Fruit fly (Drosophila melanogaster) whole organism, embryonic: ENCODE results near the gene ath.

Experiments
- B-H2 ChIP-seq: fragments of 200-800 bp; sonication (Bioruptor generic); optimal IDR thresholded peaks from 2 replicates; lab custom pipeline; 2018; ENCODE audit warnings: missing biosample characterization, mild to moderate bottlenecking, missing genetic modification characterization
- CG1024 ChIP-seq: fragments of 200-800 bp; sonication (Bioruptor generic); IDR thresholded peaks from 2 replicates; pipeline ENCODE4 v1.3.6; 2022; ENCODE audit warnings: missing biosample characterization, missing genetic modification characterization
- CG10274 ChIP-seq: fragments of 200-800 bp; sonication (Bioruptor generic); optimal IDR thresholded peaks from 3 replicates; lab custom pipeline; 2017; ENCODE audit warnings: missing biosample characterization, mild to moderate bottlenecking, missing genetic modification characterization
- CG11504 ChIP-seq: fragments of 200-800 bp; sonication (Bioruptor generic); optimal IDR thresholded peaks from 3 replicates; lab custom pipeline; 2019; ENCODE audit warnings: missing biosample characterization, mild to moderate bottlenecking, missing genetic modification characterization, moderate library complexity
- CG12942 ChIP-seq: fragments of 200-800 bp; sonication (Bioruptor generic); optimal IDR thresholded peaks from 3 replicates; lab custom pipeline; 2016; ENCODE audit warnings: missing biosample characterization, missing genetic modification characterization
- CG15073 ChIP-seq: fragments of 200-800 bp; sonication (Bioruptor generic); optimal IDR thresholded peaks from 2 replicates; lab custom pipeline; 2016; ENCODE audit warnings: missing biosample characterization, missing genetic modification characterization
- CG15269 ChIP-seq: fragments of 200-800 bp; sonication (Bioruptor generic); optimal IDR thresholded peaks from 2 replicates; lab custom pipeline; 2018; ENCODE audit warnings: missing biosample characterization, mild to moderate bottlenecking, missing genetic modification characterization, moderate library complexity
- CG1529 ChIP-seq: fragments of 200-800 bp; sonication (Bioruptor generic); optimal IDR thresholded peaks from 3 replicates; lab custom pipeline; 2018; ENCODE audit warnings: missing biosample characterization, missing genetic modification characterization
- CG1603 ChIP-seq: fragments of 200-800 bp; sonication (Bioruptor generic); optimal IDR thresholded peaks from 2 replicates; lab custom pipeline; 2019; ENCODE audit warnings: missing biosample characterization, mild to moderate bottlenecking, missing genetic modification characterization, moderate library complexity
- CG17802 ChIP-seq: fragments of 200-800 bp; sonication (Bioruptor generic); optimal IDR thresholded peaks from 2 replicates; lab custom pipeline; 2018; ENCODE audit warnings: missing biosample characterization, mild to moderate bottlenecking, missing genetic modification characterization, moderate library complexity
- CG18599 ChIP-seq: fragments of 200-800 bp; sonication (Bioruptor generic); optimal IDR thresholded peaks from 3 replicates; lab custom pipeline; 2017; ENCODE audit warnings: missing biosample characterization, missing genetic modification characterization, mild to moderate bottlenecking, moderate library complexity, missing genetic modification reagents
- CG2875 ChIP-seq: fragments of 200-800 bp; sonication (Bioruptor generic); optimal IDR thresholded peaks from 2 replicates; lab custom pipeline; 2017; ENCODE audit warnings: missing biosample characterization, mild to moderate bottlenecking, missing genetic modification characterization, missing genetic modification reagents
- CG2889 ChIP-seq: fragments of 200-800 bp; sonication (Bioruptor generic); IDR thresholded peaks from 3 replicates; pipeline ENCODE4 v1.3.6; 2022; ENCODE audit warnings: missing biosample characterization, missing genetic modification characterization
- CG3407 ChIP-seq: fragments of 200-800 bp; sonication (Bioruptor generic); optimal IDR thresholded peaks from 2 replicates; lab custom pipeline; 2018; ENCODE audit warnings: missing biosample characterization, mild to moderate bottlenecking, missing genetic modification characterization
- CG34224 ChIP-seq: fragments of 200-800 bp; sonication (Bioruptor generic); IDR thresholded peaks from 3 replicates; pipeline ENCODE4 v1.3.6; 2022; ENCODE audit warnings: missing biosample characterization, missing genetic modification characterization; ENCODE audit not compliant: partially characterized antibody
- CG34422 ChIP-seq: fragments of 200-800 bp; sonication (Bioruptor generic); IDR thresholded peaks from 3 replicates; pipeline ENCODE4 v1.3.6; 2022; ENCODE audit warnings: missing biosample characterization, missing genetic modification characterization
- CG4328 ChIP-seq: fragments of 200-800 bp; sonication (Bioruptor generic); optimal IDR thresholded peaks from 3 replicates; lab custom pipeline; 2017; ENCODE audit warnings: missing biosample characterization, missing genetic modification reagents, missing genetic modification characterization
- CG5953 ChIP-seq: fragments of 200-800 bp; sonication (Bioruptor generic); IDR thresholded peaks from 2 replicates; pipeline ENCODE4 v1.3.6; 2022; ENCODE audit warnings: missing biosample characterization, missing genetic modification characterization
- CG6854 ChIP-seq: fragments of 200-800 bp; sonication (Bioruptor generic); optimal IDR thresholded peaks from 3 replicates; lab custom pipeline; 2017; ENCODE audit warnings: missing biosample characterization, mild to moderate bottlenecking, missing genetic modification characterization
- CG7357 ChIP-seq: fragments of 200-800 bp; sonication (Bioruptor generic); IDR thresholded peaks from 3 replicates; pipeline ENCODE4 v1.3.6; 2022; ENCODE audit warnings: missing biosample characterization, missing genetic modification characterization
- CG8944 ChIP-seq: fragments of 200-800 bp; sonication (Bioruptor generic); optimal IDR thresholded peaks from 3 replicates; lab custom pipeline; 2016; ENCODE audit warnings: missing biosample characterization, missing genetic modification characterization
- Dad ChIP-seq: fragments of 200-800 bp; sonication (Bioruptor generic); optimal IDR thresholded peaks from 3 replicates; lab custom pipeline; 2016; ENCODE audit warnings: missing biosample characterization, missing genetic modification characterization
- Dip2 ChIP-seq: fragments of 200-800 bp; sonication (Bioruptor generic); IDR thresholded peaks from 2 replicates; pipeline ENCODE4 v1.3.6; 2022; ENCODE audit warnings: missing biosample characterization, missing genetic modification characterization
- GATAe ChIP-seq: fragments of 200-800 bp; sonication (Bioruptor generic); conservative IDR thresholded peaks from 2 replicates; pipeline ENCODE4 v1.3.6; 2022; ENCODE audit warnings: missing biosample characterization, missing genetic modification characterization
- Hey ChIP-seq: fragments of 200-800 bp; sonication (Bioruptor generic); optimal IDR thresholded peaks from 3 replicates; lab custom pipeline; 2018; ENCODE audit warnings: missing biosample characterization, mild to moderate bottlenecking, missing genetic modification characterization
- MESR4 ChIP-seq: fragments of 200-800 bp; sonication (Bioruptor generic); optimal IDR thresholded peaks from 2 replicates; lab custom pipeline; 2018; ENCODE audit warnings: missing biosample characterization, mild to moderate bottlenecking, missing genetic modification characterization, moderate library complexity
- Mad ChIP-seq: fragments of 200-800 bp; sonication (Bioruptor generic); optimal IDR thresholded peaks from 2 replicates; lab custom pipeline; 2016; ENCODE audit warnings: missing biosample characterization, missing genetic modification characterization
- Rx ChIP-seq: fragments of 200-800 bp; sonication (Bioruptor generic); IDR thresholded peaks from 2 replicates; pipeline ENCODE4 v1.3.6; 2022; ENCODE audit warnings: missing biosample characterization, missing genetic modification characterization
- Spps ChIP-seq: fragments of 200-800 bp; sonication (Bioruptor generic); optimal IDR thresholded peaks from 2 replicates; lab custom pipeline; 2018; ENCODE audit warnings: missing biosample characterization, mild to moderate bottlenecking, missing genetic modification characterization
- Sry-β ChIP-seq: fragments of 200-800 bp; sonication (Bioruptor generic); optimal IDR thresholded peaks from 2 replicates; lab custom pipeline; 2018; ENCODE audit warnings: missing biosample characterization, mild to moderate bottlenecking, missing genetic modification characterization, moderate library complexity
- ap ChIP-seq: fragments of 200-800 bp; sonication (Bioruptor generic); IDR thresholded peaks from 2 replicates; pipeline ENCODE4 v1.3.6; 2022; ENCODE audit warnings: missing biosample characterization, missing genetic modification characterization
- ato ChIP-seq: fragments of 200-800 bp; sonication (Bioruptor generic); IDR thresholded peaks from 2 replicates; pipeline ENCODE4 v1.3.6; 2022; ENCODE audit warnings: missing biosample characterization, missing genetic modification characterization; ENCODE audit not compliant: partially characterized antibody
- az2 ChIP-seq: fragments of 200-800 bp; sonication (Bioruptor generic); optimal IDR thresholded peaks from 3 replicates; lab custom pipeline; 2016; ENCODE audit warnings: missing biosample characterization, missing genetic modification characterization
- chn ChIP-seq: fragments of 200-800 bp; sonication (Bioruptor generic); optimal IDR thresholded peaks from 2 replicates; lab custom pipeline; 2016; ENCODE audit warnings: missing biosample characterization, missing genetic modification characterization
- corto ChIP-seq: fragments of 200-800 bp; sonication (Bioruptor generic); optimal IDR thresholded peaks from 2 replicates; lab custom pipeline; 2016; ENCODE audit warnings: missing biosample characterization, mild to moderate bottlenecking, missing genetic modification characterization, moderate library complexity
- esg ChIP-seq: fragments of 200-800 bp; sonication (Bioruptor generic); conservative IDR thresholded peaks from 2 replicates; pipeline ENCODE4 v1.3.6; 2022; ENCODE audit warnings: missing biosample characterization, missing genetic modification characterization
- grn ChIP-seq: fragments of 200-800 bp; sonication (Bioruptor generic); optimal IDR thresholded peaks from 3 replicates; lab custom pipeline; 2017; ENCODE audit warnings: missing biosample characterization, missing genetic modification characterization
- ken ChIP-seq: fragments of 200-800 bp; sonication (Bioruptor generic); IDR thresholded peaks from 3 replicates; pipeline ENCODE4 v1.3.6; 2022; ENCODE audit warnings: missing biosample characterization, missing genetic modification characterization
- kni ChIP-seq: fragments of 200-800 bp; sonication (Bioruptor generic); optimal IDR thresholded peaks from 3 replicates; lab custom pipeline; 2017; ENCODE audit warnings: mild to moderate bottlenecking, missing biosample characterization, missing genetic modification reagents, missing genetic modification characterization
- oc ChIP-seq: fragments of 200-800 bp; sonication (Bioruptor generic); optimal IDR thresholded peaks from 2 replicates; lab custom pipeline; 2018; ENCODE audit warnings: missing biosample characterization, mild to moderate bottlenecking, missing genetic modification characterization, moderate library complexity
- pzg ChIP-seq: fragments of 200-800 bp; sonication (Bioruptor generic); optimal IDR thresholded peaks from 3 replicates; lab custom pipeline; 2018; ENCODE audit warnings: missing biosample characterization, mild to moderate bottlenecking, missing genetic modification characterization, moderate library complexity
- rib ChIP-seq: fragments of 200-800 bp; sonication (Bioruptor generic); IDR thresholded peaks from 2 replicates; pipeline ENCODE4 v1.3.6; 2022; ENCODE audit warnings: missing biosample characterization, missing genetic modification characterization
- sc ChIP-seq, 3 experiments: fragments of >200 bp in 2 of 3; fragments of 200-800 bp in 1 of 3; sonication (Bioruptor generic) in 1 of 3; optimal IDR thresholded peaks; 2 replicates in 2 of 3; 3 replicates in 1 of 3; lab custom pipeline; 2017; ENCODE audit warnings: mild to moderate bottlenecking in 1 of 3, missing biosample characterization in 1 of 3, missing genetic modification characterization in 1 of 3, missing genetic modification reagents in 1 of 3
- seq ChIP-seq: fragments of 200-800 bp; sonication (Bioruptor generic); IDR thresholded peaks from 2 replicates; pipeline ENCODE4 v1.3.6; 2022; ENCODE audit warnings: missing biosample characterization, missing genetic modification characterization
- slbo ChIP-seq: fragments of 200-800 bp; sonication (Bioruptor generic); IDR thresholded peaks from 2 replicates; pipeline ENCODE4 v1.3.6; 2022; ENCODE audit warnings: missing biosample characterization, missing genetic modification characterization
- so ChIP-seq: fragments of 200-800 bp; sonication (Bioruptor generic); IDR thresholded peaks from 3 replicates; pipeline ENCODE4 v1.3.6; 2022; ENCODE audit warnings: missing biosample characterization, missing genetic modification characterization
- ssp ChIP-seq: fragments of 200-800 bp; sonication (Bioruptor generic); IDR thresholded peaks from 2 replicates; pipeline ENCODE4 v1.3.6; 2022; ENCODE audit warnings: missing biosample characterization, missing genetic modification characterization
- trem ChIP-seq: fragments of 200-800 bp; optimal IDR thresholded peaks from 3 replicates; lab custom pipeline; 2019; ENCODE audit warnings: missing biosample characterization, mild to moderate bottlenecking, missing genetic modification characterization, moderate library complexity
- vvl ChIP-seq: fragments of 200-800 bp; sonication (Bioruptor generic); IDR thresholded peaks from 2 replicates; pipeline ENCODE4 v1.3.6; 2022; ENCODE audit warnings: missing biosample characterization, missing genetic modification characterization
- wor ChIP-seq: fragments of 200-800 bp; sonication (Bioruptor generic); IDR thresholded peaks from 2 replicates; pipeline ENCODE4 v1.3.6; 2022; ENCODE audit warnings: missing biosample characterization, missing genetic modification characterization

Gene ath

DNA sequence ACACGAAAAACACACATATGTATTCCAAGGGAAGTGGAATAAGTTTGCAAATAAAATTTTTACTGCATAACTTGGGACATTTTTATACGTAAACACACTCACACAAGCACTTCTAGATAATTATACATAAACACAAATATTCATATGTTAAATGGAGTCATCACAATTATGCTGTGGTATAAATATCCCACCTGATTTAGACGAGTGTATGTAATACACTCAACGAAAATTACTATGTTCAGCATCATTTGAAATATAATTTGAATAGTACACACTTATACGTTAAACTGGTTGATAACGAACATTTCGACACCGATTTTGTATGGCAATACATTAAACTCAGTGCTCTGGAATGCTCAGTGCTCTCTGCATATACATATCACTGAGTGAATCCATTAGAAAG is 20.1 kb downstream of the ath start (continued):
- TF ChIP-seq CG1529 (GFP tag; lab: Kevin White, UChicago) (no peak), slbo (GFP tag; lab: Robert Waterston, UW) (peak; percentile 42; the same call in 1 of the 2 replicates), CG4328 (GFP tag; lab: Kevin White, UChicago) (peak; percentile 26), kni (GFP tag; lab: Kevin White, UChicago) (peak; percentile 31), CG15269 (tag; lab: Kevin White, UChicago) (peak; percentile 9)

- TF ChIP-seq vvl (GFP tag; lab: Robert Waterston, UW), result no peak
- peak; percentile 89 for TF ChIP-seq ssp (GFP tag; lab: Robert Waterston, UW)
- no peak for TF ChIP-seq B-H2 (GFP tag; lab: Kevin White, UChicago)
- TF ChIP-seq ap (GFP tag; lab: Robert Waterston, UW), result no peak
- no peak for TF ChIP-seq CG2875 (GFP tag; lab: Kevin White, UChicago)
- no peak for TF ChIP-seq ken (GFP tag; lab: Robert Waterston, UW)
- peak; percentile 67 for TF ChIP-seq MESR4 (GFP tag; lab: Kevin White, UChicago)
- no peak for TF ChIP-seq CG5953 (GFP tag; lab: Robert Waterston, UW)
- TF ChIP-seq CG10274 (GFP tag; lab: Kevin White, UChicago), result no peak
- TF ChIP-seq CG8944 (GFP tag; lab: Kevin White, UChicago), result no peak
- TF ChIP-seq CG11504 (tag; lab: Kevin White, UChicago), result no peak
- TF ChIP-seq sc (optimal IDR thresholded peaks at IDR 0.05; lab: Kevin White, UChicago), result no peak
- no peak for TF ChIP-seq sc (GFP tag; optimal IDR thresholded peaks at IDR 0.05; lab: Kevin White, UChicago)
- TF ChIP-seq Rx (GFP tag; lab: Robert Waterston, UW), result no peak
- TF ChIP-seq Dad, result no peak
- no peak for TF ChIP-seq esg
- TF ChIP-seq GATAe (GFP tag; lab: Robert Waterston, UW), result no peak
- peak; percentile 26 for TF ChIP-seq pzg
- TF ChIP-seq Sry-β (GFP tag; lab: Kevin White, UChicago), result no peak
- no peak for TF ChIP-seq Hey (tag; lab: Kevin White, UChicago)
- TF ChIP-seq CG34224, result 0 out of 3 replicates have a peak, but pooled peaks have one; percentile 11
- TF ChIP-seq CG7357, result peak; percentile 48; the same call in 1 of the 3 replicates
- no peak for TF ChIP-seq Dip2
- no peak for TF ChIP-seq trem
- no peak for TF ChIP-seq wor (GFP tag; lab: Robert Waterston, UW)
- TF ChIP-seq CG2889, result no peak
- TF ChIP-seq corto, result no peak
- TF ChIP-seq CG17802 (tag; lab: Kevin White, UChicago), result peak; percentile 91
- no peak for TF ChIP-seq CG15073 (GFP tag; lab: Kevin White, UChicago)
- no peak for TF ChIP-seq ato (GFP tag; lab: Robert Waterston, UW)
- no peak for TF ChIP-seq CG18599 (GFP tag; lab: Kevin White, UChicago)
- no peak for TF ChIP-seq chn (GFP tag; lab: Kevin White, UChicago)
- no peak for TF ChIP-seq seq (GFP tag; lab: Robert Waterston, UW)
- no peak for TF ChIP-seq Spps (tag; lab: Kevin White, UChicago)
- no peak for TF ChIP-seq CG34422 (GFP tag; lab: Robert Waterston, UW)
- TF ChIP-seq so, result no peak
- TF ChIP-seq CG1024, result peak; percentile 85
- TF ChIP-seq CG1603, result peak; percentile 99
- no peak for TF ChIP-seq az2 (GFP tag; lab: Kevin White, UChicago)
- no peak for TF ChIP-seq CG3407 (GFP tag; lab: Kevin White, UChicago)
- TF ChIP-seq Mad (GFP tag; lab: Kevin White, UChicago), result no peak
- TF ChIP-seq grn (GFP tag; lab: Kevin White, UChicago), result peak; percentile 5
- TF ChIP-seq CG6854 (GFP tag; lab: Kevin White, UChicago), result no peak
- TF ChIP-seq oc, result no peak
- TF ChIP-seq CG12942 (GFP tag; lab: Kevin White, UChicago), result no peak
- TF ChIP-seq rib (GFP tag; lab: Robert Waterston, UW), result no peak
Measured at dm6 chr2L:10231510-10231909, 20.6 kb downstream of the ath start, which contains the start of gene ova. ova (minus strand) TSS chr2L:10231692.
